Fruit fly (Drosophila melanogaster) whole organism: Measurements from ENCODE around the gene CG33702.

Source experiments
- CG8478 ChIP-seq: fragments of >200 bp; optimal IDR thresholded peaks from 2 replicates; lab custom pipeline; 2018; ENCODE audit warnings: inconsistent platforms
- EcR ChIP-seq, 2 experiments: fragments of >200 bp; optimal IDR thresholded peaks; 2 replicates each; lab custom pipeline; 2017; ENCODE audit warnings: missing biosample characterization in 2 of 2, missing genetic modification characterization in 2 of 2, missing genetic modification reagents in 2 of 2
- pan ChIP-seq: fragments of >200 bp; optimal IDR thresholded peaks from 2 replicates; lab custom pipeline; 2017
- psq ChIP-seq: fragments of >200 bp; optimal IDR thresholded peaks from 2 replicates; lab custom pipeline; 2017
- usp ChIP-seq: fragments of >200 bp; optimal IDR thresholded peaks from 2 replicates; lab custom pipeline; 2017; ENCODE audit warnings: missing biosample characterization, missing genetic modification characterization, mixed read lengths

DNA sequence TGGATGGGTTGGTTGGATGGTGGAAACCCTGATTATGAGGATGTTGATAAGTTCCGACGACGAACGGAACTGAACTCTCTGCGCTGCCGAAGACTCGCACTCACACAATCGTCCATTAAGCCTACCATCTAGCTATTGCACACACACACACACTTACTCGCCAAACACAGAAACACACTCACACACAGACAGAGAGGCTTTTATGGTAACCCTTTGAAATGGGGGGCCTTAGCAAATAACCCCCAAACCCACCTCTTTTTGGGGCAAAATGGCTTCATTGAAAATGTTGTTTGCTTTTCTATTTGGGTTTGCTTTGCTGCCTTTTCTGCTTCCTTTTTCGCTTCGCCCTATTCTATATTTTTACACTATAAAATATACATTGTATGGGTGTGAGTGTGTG, 44.1 kb downstream of the CG33702 start:
- TF ChIP-seq CG8478 (lab: Kevin White, UChicago): no peak
- TF ChIP-seq EcR (GFP tag; optimal IDR thresholded peaks at IDR 0.05; lab: Kevin White, UChicago): no peak
- no peak for TF ChIP-seq psq (lab: Kevin White, UChicago)
- no peak for TF ChIP-seq pan (lab: Kevin White, UChicago)
- TF ChIP-seq usp (GFP tag; lab: Kevin White, UChicago): no peak
